Fruit fly (Drosophila melanogaster): ENCODE results near the gene deltaCOP.
A peak's percentile ranks its signal among the peaks of the same experiment; 100 is the strongest.

- TF ChIP-seq Pif1A (GFP tag; optimal IDR thresholded peaks at IDR 0.05), result no peak
- TF ChIP-seq CG9948 (tag; optimal IDR thresholded peaks at IDR 0.05), result no peak
- no peak for TF ChIP-seq CG8159 (tag; optimal IDR thresholded peaks at IDR 0.05)
- TF ChIP-seq Snoo (tag; optimal IDR thresholded peaks at IDR 0.05), result no peak
- no peak for TF ChIP-seq CG17806 (tag; optimal IDR thresholded peaks at IDR 0.05)
- TF ChIP-seq CG8301 (tag; optimal IDR thresholded peaks at IDR 0.05), result no peak
- no peak for TF ChIP-seq fd96Ca (GFP tag; IDR thresholded peaks at IDR 0.05)
- TF ChIP-seq CG15710 (tag; optimal IDR thresholded peaks at IDR 0.05), result no peak
- TF ChIP-seq CG34367 (tag; optimal IDR thresholded peaks at IDR 0.05), result no peak
- no peak for TF ChIP-seq CG32121 (GFP tag; IDR thresholded peaks at IDR 0.05)
- no peak for TF ChIP-seq Ets98B (GFP tag; IDR thresholded peaks at IDR 0.05)
- TF ChIP-seq Pif1B (GFP tag; optimal IDR thresholded peaks at IDR 0.05), result no peak
- TF ChIP-seq gl (tag; optimal IDR thresholded peaks at IDR 0.05), result no peak
- TF ChIP-seq CG12605 (GFP tag; IDR thresholded peaks at IDR 0.05), result peak; percentile 53; the same call in 1 of the 2 replicates
Measured at dm6 chrX:1828097-1828496, 33.5 kb downstream of the deltaCOP start.
